Fruit fly (Drosophila melanogaster): ENCODE data around the gene CG44002.
"Not testable (repeated sequence)": the region's sequence is repeated elsewhere in the genome, so short reads cannot be mapped to it uniquely, and the experiment has no call there.

DNA sequence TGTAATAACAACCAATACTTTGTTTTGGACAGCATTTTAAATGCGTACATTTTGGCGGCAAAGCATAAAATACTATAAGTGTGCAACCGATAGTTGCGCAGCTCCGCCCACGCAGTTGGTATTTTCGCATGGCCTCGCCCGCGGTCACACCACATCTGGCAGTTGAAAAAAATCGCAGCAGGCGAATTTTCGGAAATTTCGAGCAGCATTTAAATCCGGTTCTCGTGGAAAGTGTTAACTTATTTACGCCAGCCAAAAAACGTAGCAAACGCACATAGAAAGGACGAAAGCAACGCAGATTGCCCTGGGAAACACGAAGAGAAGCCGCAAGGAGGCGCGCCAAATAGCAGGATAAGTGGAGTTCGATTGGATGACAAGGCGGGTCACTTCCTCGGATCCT lies 7.4 kb downstream of the CG44002 start, which contains the start of gene Hydr2:
- TF ChIP-seq psq, h, insv, ttk, Myc (optimal IDR thresholded peaks at IDR 0.05): not testable (repeated sequence)
